Worm (Caenorhabditis elegans) whole organism, L4 larva: Measurements from ENCODE around the gene rps-11.

Experiments
- T20F7.1 ChIP-seq: fragments of 200-800 bp; sonication (Bioruptor generic); optimal IDR thresholded peaks from 2 replicates; lab custom pipeline; 2018; ENCODE audit warnings: mild to moderate bottlenecking, missing genetic modification characterization, missing compliant biosample characterization
- Y105C5A.15 ChIP-seq: fragments of 200-800 bp; sonication (Bioruptor generic); IDR thresholded peaks from 2 replicates; pipeline ENCODE4 v1.3.6; 2022; ENCODE audit warnings: missing genetic modification characterization, missing compliant biosample characterization
- Y48G9A.11 ChIP-seq: fragments of 200-800 bp; sonication (Bioruptor generic); IDR thresholded peaks from 2 replicates; pipeline ENCODE4 v1.3.6; 2022; ENCODE audit warnings: missing genetic modification reagents, missing genetic modification characterization, missing compliant biosample characterization
- Y5F2A.4 ChIP-seq: fragments of 200-800 bp; sonication (Bioruptor generic); optimal IDR thresholded peaks from 2 replicates; lab custom pipeline; 2018; ENCODE audit warnings: mild to moderate bottlenecking, missing genetic modification characterization, missing compliant biosample characterization
- ZK337.2 ChIP-seq: fragments of 200-800 bp; sonication (Bioruptor generic); IDR thresholded peaks from 2 replicates; pipeline ENCODE4 v1.3.6; 2022; ENCODE audit warnings: missing genetic modification reagents, missing genetic modification characterization, missing compliant biosample characterization
- aha-1 ChIP-seq: fragments of 150-350 bp; peaks from one replicate; lab custom pipeline; 2014; ENCODE audit warnings: missing biosample characterization, missing genetic modification characterization
- ceh-20 ChIP-seq: fragments of 200-800 bp; sonication (Bioruptor generic); IDR thresholded peaks from 2 replicates; pipeline ENCODE4 v1.3.6; 2022; ENCODE audit warnings: missing genetic modification reagents, missing genetic modification characterization, missing compliant biosample characterization
- ces-1 ChIP-seq: fragments of 150-350 bp; sonication (generic microtip); optimal IDR thresholded peaks from 4 replicates; lab custom pipeline; 2014; ENCODE audit warnings: missing biosample characterization, missing genetic modification reagents, missing genetic modification characterization
- daf-16 ChIP-seq, 3 experiments: sonication (generic microtip); optimal IDR thresholded peaks; 2 replicates each; lab custom pipeline; 2016 to 2017; ENCODE audit warnings: missing genetic modification characterization in 3 of 3, missing genetic modification reagents in 3 of 3, mild to moderate bottlenecking in 2 of 3, missing compliant biosample characterization in 2 of 3, missing biosample characterization in 1 of 3, moderate library complexity in 1 of 3
- daf-8 ChIP-seq: fragments of 200-800 bp; sonication (Bioruptor generic); IDR thresholded peaks from 2 replicates; pipeline ENCODE4 v1.3.6; 2022; ENCODE audit warnings: missing genetic modification characterization, missing compliant biosample characterization
- dmd-6 ChIP-seq: fragments of 200-800 bp; sonication (Bioruptor generic); IDR thresholded peaks from 2 replicates; pipeline ENCODE4 v1.3.6; 2022; ENCODE audit warnings: missing genetic modification reagents, missing genetic modification characterization, missing compliant biosample characterization
- dmd-8 ChIP-seq: fragments of 200-800 bp; sonication (Bioruptor generic); IDR thresholded peaks from 2 replicates; pipeline ENCODE4 v1.3.6; 2022; ENCODE audit warnings: missing genetic modification characterization, missing compliant biosample characterization
- dpl-1 ChIP-seq: fragments of 150-350 bp; optimal IDR thresholded peaks from 2 replicates; lab custom pipeline; 2014; ENCODE audit warnings: missing biosample characterization, missing genetic modification reagents, missing genetic modification characterization
- dve-1 ChIP-seq: sonication (generic microtip); optimal IDR thresholded peaks from 2 replicates; lab custom pipeline; 2017; ENCODE audit warnings: antibody characterized with exemption, mild to moderate bottlenecking, missing genetic modification characterization, missing compliant biosample characterization; ENCODE audit not compliant: insufficient read depth
- fos-1 ChIP-seq: fragments of 150-350 bp; optimal IDR thresholded peaks from 2 replicates; lab custom pipeline; 2014; ENCODE audit warnings: missing biosample characterization, missing genetic modification characterization
- hlh-11 ChIP-seq: fragments of 200-800 bp; sonication (Bioruptor generic); optimal IDR thresholded peaks from 2 replicates; lab custom pipeline; 2018; ENCODE audit warnings: mild to moderate bottlenecking, missing genetic modification characterization, missing compliant biosample characterization
- hlh-30 ChIP-seq: sonication (generic microtip); optimal IDR thresholded peaks from 2 replicates; lab custom pipeline; 2017; ENCODE audit warnings: antibody characterized with exemption, mild to moderate bottlenecking, missing genetic modification characterization, missing compliant biosample characterization; ENCODE audit not compliant: insufficient read depth
- hmg-1.1 ChIP-seq: fragments of 200-800 bp; sonication (Bioruptor generic); IDR thresholded peaks from 2 replicates; pipeline ENCODE4 v1.3.6; 2022; ENCODE audit warnings: missing genetic modification reagents, missing genetic modification characterization, missing compliant biosample characterization
- lin-13 ChIP-seq: fragments of 150-350 bp; optimal IDR thresholded peaks from 2 replicates; lab custom pipeline; 2014; ENCODE audit warnings: missing biosample characterization, missing genetic modification reagents, missing genetic modification characterization
- lin-38 ChIP-seq: fragments of 200-800 bp; sonication (Bioruptor generic); IDR thresholded peaks from 2 replicates; pipeline ENCODE4 v1.3.6; 2022; ENCODE audit warnings: missing genetic modification reagents, missing genetic modification characterization, missing compliant biosample characterization
- lin-39 ChIP-seq: fragments of 150-350 bp; optimal IDR thresholded peaks from 2 replicates; lab custom pipeline; 2014; ENCODE audit warnings: missing biosample characterization, missing genetic modification reagents, missing genetic modification characterization
- mep-1 ChIP-seq: fragments of 150-350 bp; sonication (generic microtip); optimal IDR thresholded peaks from 3 replicates; lab custom pipeline; 2014; ENCODE audit warnings: missing biosample characterization, missing genetic modification characterization
- nhr-10 ChIP-seq: fragments of 150-350 bp; optimal IDR thresholded peaks from 2 replicates; lab custom pipeline; 2014; ENCODE audit warnings: missing biosample characterization, missing genetic modification characterization
- nhr-102 ChIP-seq: sonication (generic microtip); optimal IDR thresholded peaks from 2 replicates; lab custom pipeline; 2016; ENCODE audit warnings: mild to moderate bottlenecking, missing genetic modification characterization, moderate library complexity, missing compliant biosample characterization
- nhr-237 ChIP-seq: sonication (generic microtip); optimal IDR thresholded peaks from 2 replicates; lab custom pipeline; 2017; ENCODE audit warnings: missing biosample characterization, missing genetic modification characterization
- nhr-28 ChIP-seq: fragments of 150-350 bp; optimal IDR thresholded peaks from 2 replicates; lab custom pipeline; 2014; ENCODE audit warnings: missing biosample characterization, missing genetic modification characterization
- nhr-42 ChIP-seq: fragments of 200-800 bp; sonication (Bioruptor generic); IDR thresholded peaks from 2 replicates; pipeline ENCODE4 v1.3.6; 2022; ENCODE audit warnings: missing genetic modification characterization, missing compliant biosample characterization
- pha-4 ChIP-seq, 2 experiments: fragments of 150-350 bp in 1 of 2; fragments of 200-800 bp in 1 of 2; sonication (Bioruptor generic) in 1 of 2; IDR thresholded peaks in 1 of 2; optimal IDR thresholded peaks in 1 of 2; 2 replicates each; pipeline versions ENCODE4 v1.3.6 to Lab custom; 2014 to 2022; ENCODE audit warnings: missing genetic modification characterization in 2 of 2, missing genetic modification reagents in 2 of 2, missing biosample characterization in 1 of 2, missing compliant biosample characterization in 1 of 2
- pqm-1 ChIP-seq: sonication (generic microtip); optimal IDR thresholded peaks from 2 replicates; lab custom pipeline; 2017; ENCODE audit warnings: missing biosample characterization, missing genetic modification characterization
- rbr-2 ChIP-seq: sonication (generic microtip); optimal IDR thresholded peaks from 2 replicates; lab custom pipeline; 2016; ENCODE audit warnings: missing genotype, missing genetic modification characterization, missing compliant biosample characterization
- snpc-1.2 ChIP-seq: fragments of 200-800 bp; sonication (Bioruptor generic); IDR thresholded peaks from 2 replicates; pipeline ENCODE4 v1.3.6; 2022; ENCODE audit warnings: missing genetic modification reagents, missing genetic modification characterization, missing compliant biosample characterization
- spr-3 ChIP-seq: fragments of 200-800 bp; sonication (Bioruptor generic); optimal IDR thresholded peaks from 2 replicates; lab custom pipeline; 2018; ENCODE audit warnings: mild to moderate bottlenecking, missing genetic modification characterization, missing compliant biosample characterization
- tra-1 ChIP-seq: fragments of 200-800 bp; sonication (Bioruptor generic); IDR thresholded peaks from 2 replicates; pipeline ENCODE4 v1.3.6; 2022; ENCODE audit warnings: missing genetic modification reagents, missing genetic modification characterization, missing compliant biosample characterization
- unc-39 ChIP-seq: sonication (generic microtip); optimal IDR thresholded peaks from 2 replicates; lab custom pipeline; 2017; ENCODE audit warnings: missing biosample characterization, missing genetic modification characterization
- unc-62 ChIP-seq, 3 experiments: fragments of 150-350 bp in 1 of 3; sonication (generic microtip); optimal IDR thresholded peaks in 2 of 3; peaks in 1 of 3; 1 replicate in 1 of 3; 2 replicates in 2 of 3; lab custom pipeline; 2014 to 2017; ENCODE audit warnings: missing biosample characterization in 3 of 3, missing genetic modification characterization in 3 of 3, missing genetic modification reagents in 3 of 3, missing genotype in 1 of 3
- vab-7 ChIP-seq: fragments of 200-800 bp; sonication (Bioruptor generic); IDR thresholded peaks from 2 replicates; pipeline ENCODE4 v1.3.6; 2022; ENCODE audit warnings: missing genetic modification reagents, missing genetic modification characterization, missing compliant biosample characterization
- zfp-2 ChIP-seq: sonication (generic microtip); optimal IDR thresholded peaks from 2 replicates; lab custom pipeline; 2016; ENCODE audit warnings: mild to moderate bottlenecking, missing genetic modification characterization, missing compliant biosample characterization
- zfp-3 ChIP-seq: fragments of 200-800 bp; sonication (Bioruptor generic); conservative IDR thresholded peaks from 2 replicates; pipeline ENCODE4 v1.3.6; 2022; ENCODE audit warnings: missing genetic modification reagents, missing genetic modification characterization, missing compliant biosample characterization
- zip-11 ChIP-seq: fragments of 200-800 bp; sonication (Bioruptor generic); IDR thresholded peaks from 2 replicates; pipeline ENCODE4 v1.3.6; 2022; ENCODE audit warnings: missing genetic modification characterization, missing compliant biosample characterization
- ztf-11 ChIP-seq: fragments of 150-350 bp; optimal IDR thresholded peaks from 2 replicates; lab custom pipeline; 2014; ENCODE audit warnings: missing biosample characterization, missing genetic modification characterization

The rps-11 gene

ce11 chrIV:11623060-11623459 lies 20.6 kb downstream of the rps-11 start, which contains the start of gene lys-4 (continued):
- no peak for TF ChIP-seq nhr-10 (tag; lab: Kevin White, UChicago)
- no peak for TF ChIP-seq nhr-42 (GFP tag; lab: Robert Waterston, UW)
- no peak for TF ChIP-seq Y48G9A.11 (GFP tag; lab: Robert Waterston, UW)
- peak; percentile 36 for TF ChIP-seq nhr-28 (tag; lab: Kevin White, UChicago)
- no peak for TF ChIP-seq nhr-102 (tag; lab: Kevin White, UChicago)
- TF ChIP-seq daf-8: no peak
- no peak for TF ChIP-seq Y105C5A.15 (GFP tag; lab: Robert Waterston, UW)
- no peak for TF ChIP-seq lin-39
- no peak for TF ChIP-seq mep-1 (tag; lab: Kevin White, UChicago)
- TF ChIP-seq dmd-8 (GFP tag; lab: Robert Waterston, UW): no peak
- no peak for TF ChIP-seq nhr-237 (tag; lab: Kevin White, UChicago)

ce11 chrIV:11623759-11624287 lies 21.4 kb downstream of the rps-11 start:
- TF ChIP-seq zfp-3: no peak
- TF ChIP-seq daf-16 (GFP tag; optimal IDR thresholded peaks at IDR 0.05; lab: Kevin White, UChicago): no peak
- peak; percentile 37 for TF ChIP-seq daf-16 (tag; optimal IDR thresholded peaks at IDR 0.05; lab: Kevin White, UChicago)
- TF ChIP-seq dve-1 (tag; lab: Kevin White, UChicago): peak; percentile 67
- no peak for TF ChIP-seq snpc-1.2 (GFP tag; lab: Robert Waterston, UW)
- TF ChIP-seq lin-38: no peak
- peak; percentile 61 for TF ChIP-seq nhr-28 (tag; lab: Kevin White, UChicago)
- TF ChIP-seq hlh-11 (tag; lab: Kevin White, UChicago): peak; percentile 59
- peak; percentile 32 for TF ChIP-seq hlh-30 (tag; lab: Kevin White, UChicago)
- TF ChIP-seq pqm-1: peak; percentile 65
- peak in 1 of 2 experiments; percentile 88 for TF ChIP-seq unc-62 (GFP tag; optimal IDR thresholded peaks at IDR 0.05 in 1 of 2; lab: Kevin White, UChicago)
- no peak for TF ChIP-seq unc-62 (tag; optimal IDR thresholded peaks at IDR 0.05; lab: Kevin White, UChicago)
- peak; percentile 74 for TF ChIP-seq aha-1 (tag; lab: Kevin White, UChicago)
- TF ChIP-seq dmd-6 (GFP tag; lab: Robert Waterston, UW): peak; percentile 70

ce11 chrIV:11625482-11625881 lies 23.0 kb downstream of the rps-11 start, which contains the start of gene lys-5:
lys-5 (minus strand) TSS chrIV:11625582.
- TF ChIP-seq aha-1 (tag; lab: Kevin White, UChicago) (peak; percentile 41), dpl-1 (no peak)

- TF ChIP-seq unc-39: no peak
- TF ChIP-seq zfp-3: no peak
- no peak for TF ChIP-seq lin-13 (GFP tag; lab: Kevin White, UChicago)
- no peak for TF ChIP-seq rbr-2 (tag; lab: Kevin White, UChicago)
- TF ChIP-seq fos-1 (tag; lab: Kevin White, UChicago): no peak
- TF ChIP-seq T20F7.1 (GFP tag; lab: Kevin White, UChicago): no peak
- TF ChIP-seq hlh-30 (tag; lab: Kevin White, UChicago): no peak
- TF ChIP-seq spr-3 (GFP tag; lab: Kevin White, UChicago): no peak
- TF ChIP-seq Y5F2A.4: no peak
- TF ChIP-seq daf-16 (GFP tag; optimal IDR thresholded peaks at IDR 0.05; lab: Kevin White, UChicago): no peak
- no peak for TF ChIP-seq daf-16 (tag; optimal IDR thresholded peaks at IDR 0.05; lab: Kevin White, UChicago)
- TF ChIP-seq ceh-20 (GFP tag; lab: Robert Waterston, UW): no peak
- TF ChIP-seq, all 104 proteins: peak for 0
These were observed 25.4 kb downstream of the rps-11 start, which contains the start of gene lys-6 for ce11 chrIV:11627847-11628246. lys-6 (minus strand) TSS chrIV:11627947.

- no peak for TF ChIP-seq pha-4 (GFP tag; IDR thresholded peaks at IDR 0.05; lab: Robert Waterston, UW)
- no peak for TF ChIP-seq pha-4 (tag; optimal IDR thresholded peaks at IDR 0.05; lab: Kevin White, UChicago)
- TF ChIP-seq vab-7 (GFP tag; lab: Robert Waterston, UW): no peak
- TF ChIP-seq Y48G9A.11 (GFP tag; lab: Robert Waterston, UW): no peak
- TF ChIP-seq lin-39: no peak
- TF ChIP-seq tra-1 (GFP tag; lab: Robert Waterston, UW): no peak
- TF ChIP-seq hmg-1.1 (GFP tag; lab: Robert Waterston, UW): no peak
- TF ChIP-seq zfp-2 (tag; lab: Kevin White, UChicago): no peak
- no peak for TF ChIP-seq ZK337.2 (GFP tag; lab: Robert Waterston, UW)
- no peak for TF ChIP-seq ces-1 (GFP tag; lab: Kevin White, UChicago)
- no peak for TF ChIP-seq ztf-11 (tag; lab: Kevin White, UChicago)
- TF ChIP-seq zip-11 (GFP tag; lab: Robert Waterston, UW): no peak
These were observed 29.3 kb downstream of the rps-11 start, which contains the start of gene F58B3.4 for ce11 chrIV:11631750-11632149. F58B3.4 (minus strand) TSS chrIV:11631850.
